Worm (Caenorhabditis elegans) whole organism, L3 larva: ENCODE results near the gene C46G7.1.

Source experiments
- R02D3.7 ChIP-seq: fragments of 150-350 bp; optimal IDR thresholded peaks from 2 replicates; lab custom pipeline; 2014; ENCODE audit warnings: missing biosample characterization, missing genetic modification characterization
- egl-27 ChIP-seq: sonication (generic microtip); optimal IDR thresholded peaks from 4 replicates; lab custom pipeline; 2017; ENCODE audit warnings: missing biosample characterization, missing genetic modification reagents, missing genetic modification characterization
- elt-1 ChIP-seq: fragments of 150-350 bp; optimal IDR thresholded peaks from 2 replicates; lab custom pipeline; 2014; ENCODE audit warnings: missing biosample characterization, missing genetic modification characterization
- nfya-1 ChIP-seq: sonication (generic microtip); optimal IDR thresholded peaks from 2 replicates; lab custom pipeline; 2017; ENCODE audit warnings: missing genetic modification characterization, mild to moderate bottlenecking, missing compliant biosample characterization, antibody characterized with exemption, moderate library complexity; ENCODE audit not compliant: insufficient read depth
- nhr-12 ChIP-seq: fragments of 150-350 bp; optimal IDR thresholded peaks from 2 replicates; lab custom pipeline; 2014; ENCODE audit warnings: missing biosample characterization, missing genetic modification characterization
- nhr-28 ChIP-seq: fragments of 150-350 bp; optimal IDR thresholded peaks from 2 replicates; lab custom pipeline; 2014; ENCODE audit warnings: missing biosample characterization, missing genetic modification characterization
- nhr-76 ChIP-seq: fragments of 150-350 bp; sonication (generic microtip); optimal IDR thresholded peaks from 5 replicates; lab custom pipeline; 2014; ENCODE audit warnings: missing biosample characterization, missing genetic modification characterization
- pha-4 ChIP-seq: fragments of 150-350 bp; optimal IDR thresholded peaks from 2 replicates; lab custom pipeline; 2014; ENCODE audit warnings: missing biosample characterization, missing genetic modification reagents, missing genetic modification characterization
- snpc-4 ChIP-seq: fragments of 150-350 bp; optimal IDR thresholded peaks from 2 replicates; lab custom pipeline; 2014; ENCODE audit warnings: missing biosample characterization, missing genetic modification characterization
- unc-62 ChIP-seq: fragments of 150-350 bp; sonication (generic microtip); optimal IDR thresholded peaks from 4 replicates; lab custom pipeline; 2014; ENCODE audit warnings: missing biosample characterization, missing genetic modification reagents, missing genetic modification characterization

- no peak for TF ChIP-seq snpc-4 (tag; lab: Kevin White, UChicago)
- TF ChIP-seq nhr-76 (tag; lab: Kevin White, UChicago) = no peak
- TF ChIP-seq unc-62 (GFP tag; lab: Kevin White, UChicago) = no peak
- TF ChIP-seq nhr-28 (tag; lab: Kevin White, UChicago) = no peak
- TF ChIP-seq nfya-1 (tag; lab: Kevin White, UChicago) = no peak
- TF ChIP-seq R02D3.7 = no peak
- no peak for TF ChIP-seq egl-27 (tag; lab: Kevin White, UChicago)
- no peak for TF ChIP-seq nhr-12 (tag; lab: Kevin White, UChicago)
- no peak for TF ChIP-seq elt-1 (tag; lab: Kevin White, UChicago)
- TF ChIP-seq pha-4 = no peak
Observed at ce11 chrIV:6062078-6062477, 44.3 kb downstream of the C46G7.1 start.
